Fruit fly (Drosophila melanogaster) S2 (cell line): ENCODE results near the gene Rab19.

Experiments used
- CG8478 ChIP-seq: fragments of >200 bp; optimal IDR thresholded peaks from 2 replicates; lab custom pipeline; 2018
- CTCF ChIP-seq, 2 experiments: fragments of >200 bp; optimal IDR thresholded peaks; 2 replicates each; lab custom pipeline; 2018

Rab19 gene

dm6 chr3L:8346100-8346980, 49.5 kb downstream of the Rab19 start, which contains the start of the genes CG7182 and GAPcenA:
Gene CG7182, minus strand, starts transcription at chr3L:8346382.
Gene GAPcenA, plus strand, starts transcription at chr3L:8346561.
- TF ChIP-seq CTCF (optimal IDR thresholded peaks at IDR 0.05; lab: Kevin White, UChicago) (no peak), CG8478 (no peak)

- TF ChIP-seq CTCF (optimal IDR thresholded peaks at IDR 0.05; lab: Kevin White, UChicago) (no peak), CG8478 (no peak)
Observed at dm6 chr3L:8347346-8347745, 50.5 kb downstream of the Rab19 start.
